Worm (Caenorhabditis elegans): ENCODE results near the gene Y55F3BR.6.

Y55F3BR.6 gene

DNA sequence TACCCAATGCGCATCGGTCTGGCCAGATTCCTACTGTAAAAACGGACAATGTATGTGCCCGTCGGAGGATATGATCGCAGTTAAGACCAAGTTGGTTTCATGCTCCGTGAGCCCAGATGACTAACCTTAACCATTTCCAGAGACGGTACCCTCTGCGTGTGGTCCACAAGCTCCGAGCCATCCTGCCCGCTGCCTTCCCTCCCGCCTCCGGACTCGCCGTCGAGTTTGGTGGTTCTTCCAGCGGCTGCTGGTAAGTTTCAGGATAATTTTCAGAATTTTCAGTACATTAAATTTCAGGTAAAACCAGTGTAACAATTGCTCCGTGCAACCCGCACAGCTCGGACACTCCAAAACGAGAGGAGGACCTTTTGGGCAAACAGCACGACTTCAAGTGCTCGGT lies 18.9 kb upstream of the Y55F3BR.6 start:
- TF ChIP-seq lim-6 (tag; optimal IDR thresholded peaks at IDR 0.05) (no peak), ceh-18 (tag; optimal IDR thresholded peaks at IDR 0.05) (no peak), npax-4 (tag; optimal IDR thresholded peaks at IDR 0.05) (no peak), C38D4.7 (GFP tag; optimal IDR thresholded peaks at IDR 0.05) (no peak), unc-42 (tag; optimal IDR thresholded peaks at IDR 0.05) (no peak), K09A11.1 (tag; optimal IDR thresholded peaks at IDR 0.05; ENCODE audit: insufficient read depth) (no peak)

DNA sequence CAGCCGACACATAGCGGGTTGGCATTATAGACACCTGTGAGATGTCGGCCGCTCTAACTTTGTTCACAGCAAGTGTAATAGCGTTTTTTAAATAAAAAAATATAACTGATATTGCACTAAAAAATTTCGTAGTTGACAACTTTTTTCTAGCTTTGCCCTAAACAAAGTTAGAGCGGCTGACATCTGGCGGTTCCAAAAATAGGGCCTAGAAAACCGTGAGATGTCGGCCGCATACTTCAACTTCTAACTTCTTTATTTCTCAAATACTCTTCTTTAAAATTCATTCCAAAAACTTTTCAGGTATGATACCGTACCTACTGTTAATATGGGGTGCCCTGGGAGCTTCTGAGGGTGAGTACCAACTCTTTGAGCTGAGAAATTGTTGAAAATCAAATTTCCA lies 16.7 kb upstream of the Y55F3BR.6 start, which contains the start of gene Y55F3BR.2:
Y55F3BR.2 (plus strand) TSS at position 301 of the 400 bp plus-strand sequence.
- no peak for TF ChIP-seq ref-2 (tag; optimal IDR thresholded peaks at IDR 0.05)
- no peak for TF ChIP-seq pqm-1 (tag; optimal IDR thresholded peaks at IDR 0.05)
- TF ChIP-seq T23F11.4 (GFP tag; optimal IDR thresholded peaks at IDR 0.05) = no peak
- TF ChIP-seq unc-42 (tag; optimal IDR thresholded peaks at IDR 0.05) = no peak
- TF ChIP-seq mec-3 (tag; optimal IDR thresholded peaks at IDR 0.05; ENCODE audit: borderline replicate concordance) = no peak
- TF ChIP-seq K09A11.1 (tag; optimal IDR thresholded peaks at IDR 0.05; ENCODE audit: insufficient read depth) = no peak
- no peak for TF ChIP-seq pha-2 (tag; optimal IDR thresholded peaks at IDR 0.05)
- TF ChIP-seq unc-86 (tag; optimal IDR thresholded peaks at IDR 0.05) = no peak
- no peak for TF ChIP-seq lim-6 (tag; optimal IDR thresholded peaks at IDR 0.05)
- TF ChIP-seq fkh-10 (GFP tag; optimal IDR thresholded peaks at IDR 0.05) = no peak
- no peak for TF ChIP-seq syd-9 (tag; optimal IDR thresholded peaks at IDR 0.05)
- no peak for TF ChIP-seq gmeb-2 (tag; optimal IDR thresholded peaks at IDR 0.05)
- TF ChIP-seq dve-1 (tag; optimal IDR thresholded peaks at IDR 0.05) = no peak
- no peak for TF ChIP-seq npax-4 (tag; optimal IDR thresholded peaks at IDR 0.05)
- no peak for TF ChIP-seq hlh-30 (tag; optimal IDR thresholded peaks at IDR 0.05; ENCODE audit: insufficient read depth)
- no peak for TF ChIP-seq ama-1 (optimal IDR thresholded peaks at IDR 0.05)

DNA sequence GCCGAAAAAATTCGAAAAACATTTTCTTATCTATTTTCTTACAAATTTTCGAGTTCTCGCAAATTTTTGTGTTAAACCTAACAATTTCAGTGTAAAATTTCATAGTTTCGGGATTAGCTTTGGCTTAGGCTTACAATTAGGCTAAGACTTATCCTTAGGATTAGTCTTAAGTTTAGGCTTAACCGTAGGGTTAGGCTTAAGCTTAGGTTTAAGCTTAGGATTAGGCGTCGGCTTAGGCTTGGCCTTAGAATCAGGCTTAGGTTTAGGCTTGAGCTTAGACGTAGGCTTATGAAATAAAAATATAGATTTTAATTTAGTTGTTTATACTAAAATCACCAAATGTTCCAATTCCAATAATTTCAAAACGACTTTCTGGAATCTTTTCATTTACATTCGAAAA lies 14.1 kb upstream of the Y55F3BR.6 start:
- TF ChIP-seq ceh-48 (tag; optimal IDR thresholded peaks at IDR 0.05) (no peak), ceh-22 (tag; optimal IDR thresholded peaks at IDR 0.05) (no peak), ztf-16 (tag; optimal IDR thresholded peaks at IDR 0.05) (no peak), elt-4 (tag; optimal IDR thresholded peaks at IDR 0.05) (no peak), dve-1 (tag; optimal IDR thresholded peaks at IDR 0.05) (peak; percentile 93)

DNA sequence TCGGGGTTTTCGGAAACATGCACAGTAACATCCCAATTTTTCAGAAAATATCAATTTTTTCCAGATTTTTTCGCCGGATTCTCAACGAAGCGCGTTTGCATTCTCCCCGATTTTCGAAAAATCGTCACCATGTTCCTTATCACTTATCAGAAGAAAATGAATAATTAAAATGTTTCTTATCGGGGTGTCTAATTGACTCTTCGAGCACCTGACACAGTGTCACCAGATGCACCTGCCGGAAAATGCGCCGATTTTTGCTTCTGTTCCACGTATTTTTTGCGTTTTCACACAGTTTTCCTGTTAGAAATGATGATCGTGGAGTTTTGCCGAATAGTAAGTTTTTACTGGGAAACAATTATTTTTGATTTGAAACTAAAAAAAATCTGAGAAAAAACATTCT lies 13.6 kb upstream of the Y55F3BR.6 start:
- TF ChIP-seq elt-2 (tag; optimal IDR thresholded peaks at IDR 0.05) = peak; percentile 47
- TF ChIP-seq eyg-1 (tag; optimal IDR thresholded peaks at IDR 0.05) = no peak

DNA sequence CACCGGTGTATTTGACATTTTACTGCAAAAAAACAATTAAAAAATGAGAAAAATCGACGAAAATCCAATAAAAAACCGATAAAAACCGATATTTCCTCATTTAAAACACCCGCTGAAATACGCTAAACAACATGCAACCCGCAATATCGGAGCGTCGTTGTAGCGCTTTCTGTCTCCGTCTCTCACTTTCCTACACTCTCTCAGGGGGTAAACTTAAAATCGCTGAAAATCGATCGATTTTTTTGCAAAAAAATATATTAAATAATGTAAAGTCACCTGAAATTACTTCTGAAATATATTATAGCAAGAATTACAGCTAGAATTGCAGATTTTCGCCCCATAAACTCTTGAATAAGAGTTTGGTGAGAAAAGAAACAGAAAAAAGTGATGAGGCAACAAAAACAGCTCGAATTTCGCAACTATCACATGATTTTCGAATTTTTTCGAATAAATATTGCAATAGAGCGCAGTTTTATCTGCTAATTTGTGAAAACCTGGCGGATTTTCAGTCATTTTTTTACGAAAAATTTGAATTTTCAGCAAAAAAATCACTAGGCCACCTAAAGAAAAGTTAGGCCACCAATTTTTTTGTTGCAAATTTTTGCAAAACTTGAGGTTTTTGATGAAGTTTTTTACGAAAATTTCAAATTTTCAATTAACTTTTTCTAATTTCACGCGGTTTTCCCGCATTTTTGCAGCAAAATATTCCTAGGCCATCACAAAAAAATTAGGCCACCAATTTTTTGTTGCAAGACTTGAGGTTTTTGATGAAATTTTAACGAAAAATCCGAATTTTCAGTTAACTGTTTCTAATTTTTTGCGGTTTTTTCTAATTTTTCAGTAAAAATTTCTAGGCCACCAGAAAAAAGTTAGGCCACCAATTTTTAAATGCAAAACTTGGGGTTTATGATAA lies 12.7 kb upstream of the Y55F3BR.6 start, which contains the start of the genes lem-4 and Y55F3BR.11:
lem-4 (minus strand) TSS at position 424 of the 913 bp plus-strand sequence.
Y55F3BR.11 (plus strand) TSS at position 863 of the 913 bp plus-strand sequence.
- TF ChIP-seq pqm-1 (tag; optimal IDR thresholded peaks at IDR 0.05) (peak; percentile 23), ceh-48 (tag; optimal IDR thresholded peaks at IDR 0.05) (peak; percentile 57), nhr-11 (tag; optimal IDR thresholded peaks at IDR 0.05) (no peak), nfya-1 (tag; optimal IDR thresholded peaks at IDR 0.05) (peak; percentile 45), pag-3 (tag; optimal IDR thresholded peaks at IDR 0.05; ENCODE audit: borderline replicate concordance) (no peak), pax-1 (tag; optimal IDR thresholded peaks at IDR 0.05) (peak; percentile 17), unc-55 (GFP tag; optimal IDR thresholded peaks at IDR 0.05) (no peak)

DNA sequence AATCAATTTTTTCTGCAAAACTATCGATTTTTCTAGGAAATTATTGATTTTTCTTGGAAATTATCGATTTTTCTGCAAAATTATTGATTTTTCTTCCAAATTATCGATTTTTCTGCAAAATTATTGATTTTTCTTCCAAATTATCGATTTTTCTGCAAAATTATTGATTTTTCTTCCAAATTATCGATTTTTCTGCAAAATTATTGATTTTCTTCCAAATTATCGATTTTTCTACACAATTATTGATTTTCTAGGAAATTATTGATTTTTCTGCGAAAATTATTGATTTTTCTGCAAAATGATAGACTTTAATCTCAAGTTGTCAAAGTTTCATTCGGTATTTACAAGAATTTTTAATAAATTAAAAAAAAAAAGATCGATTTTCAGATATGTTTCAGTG lies 7.0 kb upstream of the Y55F3BR.6 start:
- TF ChIP-seq ceh-48 (tag; optimal IDR thresholded peaks at IDR 0.05) = peak; percentile 85
